Worm (Caenorhabditis elegans): ENCODE measurements around the gene Y57G11C.31.

ce11 chrIV:14706302-14706701, 29.1 kb downstream of the Y57G11C.31 start, which contains the start of gene Y57G11C.41:
- no peak for TF ChIP-seq tab-1 (GFP tag; IDR thresholded peaks at IDR 0.05)
- TF ChIP-seq flt-1 (GFP tag; IDR thresholded peaks at IDR 0.05): no peak
- TF ChIP-seq ztf-23 (GFP tag; IDR thresholded peaks at IDR 0.05): no peak
- no peak for TF ChIP-seq ref-1 (GFP tag; conservative IDR thresholded peaks at IDR 0.05)
- TF ChIP-seq klf-2 (GFP tag; conservative IDR thresholded peaks at IDR 0.05): no peak
- TF ChIP-seq med-1 (GFP tag; optimal IDR thresholded peaks at IDR 0.05; ENCODE audit: insufficient read depth): no peak
- no peak for TF ChIP-seq cog-1 (tag; optimal IDR thresholded peaks at IDR 0.05)

Data from whole organism, midembryonic.